Worm (Caenorhabditis elegans): ENCODE measurements around the gene Y57A10A.4.
"Not testable (repeated sequence)": the region's sequence is repeated elsewhere in the genome, so short reads cannot be mapped to it uniquely, and the experiment has no call there.

- TF ChIP-seq lsy-2 (tag; optimal IDR thresholded peaks at IDR 0.05); pha-4 (tag; optimal IDR thresholded peaks at IDR 0.05); zip-8 (tag; optimal IDR thresholded peaks at IDR 0.05); nhr-76 (tag; optimal IDR thresholded peaks at IDR 0.05); elt-1 (tag; optimal IDR thresholded peaks at IDR 0.05; ENCODE audit: borderline replicate concordance, insufficient read depth): not testable (repeated sequence)
Observed at ce11 chrII:12164539-12164938, 12.8 kb downstream of the Y57A10A.4 start, which contains the start of gene Y57A10A.8.

Data from whole organism, mixed stage, embryonic.